Fruit fly (Drosophila melanogaster) whole organism, wandering third instar larva: ENCODE measurements around the gene CG6296.

ENCODE experiments used
- Abd-B ChIP-seq: fragments of >200 bp; optimal IDR thresholded peaks from 2 replicates; lab custom pipeline; 2017; ENCODE audit warnings: missing biosample characterization, missing genetic modification characterization
- OdsH ChIP-seq: fragments of 200-800 bp; sonication (Bioruptor generic); optimal IDR thresholded peaks from 2 replicates; lab custom pipeline; 2016; ENCODE audit warnings: missing biosample characterization, mild to moderate bottlenecking, missing genetic modification characterization

- TF ChIP-seq OdsH (GFP tag; lab: Kevin White, UChicago) (no peak), Abd-B (GFP tag; lab: Kevin White, UChicago) (no peak)
Observed at dm6 chr3R:26980282-26980691, 25.0 kb downstream of the CG6296 start.
